Comparison of ENCODE assay signal across 1 fruit fly cellular context in genomic region chr3L:8419622-8420176, dm6.
TF ChIP-seq lines count a peak whose summit lies in the region.

No protein-coding gene starts in this region.

TF ChIP-seq in whole organism, embryonic, 481 proteins besides CTCF, POLR2A, EP300 and RAD21 (continued from another document):
- no peak for TF ChIP-seq so (GFP tag; IDR thresholded peaks at IDR 0.05; lab: Robert Waterston, UW)
- no peak for TF ChIP-seq CG8281 (tag; optimal IDR thresholded peaks at IDR 0.05; lab: Kevin White, UChicago)
- TF ChIP-seq Gsc (GFP tag; IDR thresholded peaks at IDR 0.05; lab: Robert Waterston, UW): no peak
- TF ChIP-seq CG12391 (tag; optimal IDR thresholded peaks at IDR 0.05; lab: Kevin White, UChicago): no peak
